Fruit fly (Drosophila melanogaster) whole organism, embryonic: ENCODE data around the gene Mst77F.

Source experiments
- Ada2b ChIP-seq: fragments of 200-800 bp; sonication (Bioruptor generic); IDR thresholded peaks from 2 replicates; pipeline ENCODE4 v1.3.6; 2022; ENCODE audit warnings: missing biosample characterization, missing genetic modification characterization
- Adf1 ChIP-seq: fragments of 200-800 bp; sonication (Bioruptor generic); IDR thresholded peaks from 2 replicates; pipeline ENCODE4 v1.3.6; 2022; ENCODE audit warnings: missing biosample characterization, missing genetic modification characterization
- Aef1 ChIP-seq: fragments of 200-800 bp; sonication (Bioruptor generic); IDR thresholded peaks from 3 replicates; pipeline ENCODE4 v1.3.6; 2022; ENCODE audit warnings: missing biosample characterization, missing genetic modification characterization
- Asciz ChIP-seq: fragments of 200-800 bp; sonication (Bioruptor generic); optimal IDR thresholded peaks from 2 replicates; lab custom pipeline; 2017; ENCODE audit warnings: missing biosample characterization, mild to moderate bottlenecking, missing genetic modification characterization, missing genetic modification reagents
- CG10274 ChIP-seq: fragments of 200-800 bp; sonication (Bioruptor generic); optimal IDR thresholded peaks from 3 replicates; lab custom pipeline; 2017; ENCODE audit warnings: missing biosample characterization, mild to moderate bottlenecking, missing genetic modification characterization
- CG10959 ChIP-seq: fragments of 200-800 bp; sonication (Bioruptor generic); IDR thresholded peaks from 2 replicates; pipeline ENCODE4 v1.3.6; 2022; ENCODE audit warnings: missing biosample characterization, missing genetic modification characterization
- CG12219 ChIP-seq: fragments of 200-800 bp; sonication (Bioruptor generic); optimal IDR thresholded peaks from 3 replicates; lab custom pipeline; 2018; ENCODE audit warnings: missing biosample characterization, mild to moderate bottlenecking, missing genetic modification characterization
- CG12236 ChIP-seq: fragments of 200-800 bp; sonication (Bioruptor generic); optimal IDR thresholded peaks from 2 replicates; lab custom pipeline; 2016; ENCODE audit warnings: missing biosample characterization, missing genetic modification characterization
- CG14050 ChIP-seq: fragments of 200-800 bp; sonication (Bioruptor generic); IDR thresholded peaks from 3 replicates; pipeline ENCODE4 v1.3.6; 2022; ENCODE audit warnings: missing biosample characterization, missing genetic modification characterization
- CG14667 ChIP-seq: fragments of 200-800 bp; sonication (Bioruptor generic); IDR thresholded peaks from 2 replicates; pipeline ENCODE4 v1.3.6; 2022; ENCODE audit warnings: missing biosample characterization, missing genetic modification characterization
- CG15073 ChIP-seq: fragments of 200-800 bp; sonication (Bioruptor generic); optimal IDR thresholded peaks from 2 replicates; lab custom pipeline; 2016; ENCODE audit warnings: missing biosample characterization, missing genetic modification characterization
- CG15514 ChIP-seq: fragments of 200-800 bp; sonication (Bioruptor generic); optimal IDR thresholded peaks from 3 replicates; lab custom pipeline; 2017; ENCODE audit warnings: missing biosample characterization, missing genetic modification characterization, mild to moderate bottlenecking, moderate library complexity, missing genetic modification reagents
- CG2712 ChIP-seq: fragments of 200-800 bp; optimal IDR thresholded peaks from 3 replicates; lab custom pipeline; 2019; ENCODE audit warnings: missing biosample characterization, mild to moderate bottlenecking, missing genetic modification characterization, moderate library complexity
- CG3847 ChIP-seq: fragments of 200-800 bp; sonication (Bioruptor generic); IDR thresholded peaks from 2 replicates; pipeline ENCODE4 v1.3.6; 2022; ENCODE audit warnings: missing biosample characterization, missing genetic modification characterization
- CG42726 ChIP-seq: fragments of 200-800 bp; sonication (Bioruptor generic); IDR thresholded peaks from 2 replicates; pipeline ENCODE4 v1.3.6; 2022; ENCODE audit warnings: missing biosample characterization, missing genetic modification characterization; ENCODE audit not compliant: partially characterized antibody
- CG4282 ChIP-seq: fragments of 200-800 bp; sonication (Bioruptor generic); optimal IDR thresholded peaks from 2 replicates; lab custom pipeline; 2016; ENCODE audit warnings: missing biosample characterization, missing genetic modification characterization
- CG7745 ChIP-seq: fragments of 200-800 bp; sonication (Bioruptor generic); optimal IDR thresholded peaks from 2 replicates; lab custom pipeline; 2018; ENCODE audit warnings: missing biosample characterization, mild to moderate bottlenecking, missing genetic modification characterization, moderate library complexity
- CG9797 ChIP-seq: fragments of 200-800 bp; sonication (Bioruptor generic); optimal IDR thresholded peaks from 3 replicates; lab custom pipeline; 2018; ENCODE audit warnings: missing biosample characterization, mild to moderate bottlenecking, missing genetic modification characterization
- Dfd ChIP-seq, 2 experiments: fragments of >200 bp; optimal IDR thresholded peaks; 2 replicates each; lab custom pipeline; 2017; ENCODE audit warnings: missing biosample characterization in 2 of 2, missing genetic modification characterization in 2 of 2
- HLH54F ChIP-seq: fragments of 200-800 bp; sonication (Bioruptor generic); optimal IDR thresholded peaks from 3 replicates; lab custom pipeline; 2016; ENCODE audit warnings: missing biosample characterization, missing genetic modification characterization
- Lim3 ChIP-seq: fragments of 200-800 bp; sonication (Bioruptor generic); IDR thresholded peaks from 2 replicates; pipeline ENCODE4 v1.3.6; 2022; ENCODE audit warnings: missing biosample characterization, missing genetic modification characterization
- Neu2 ChIP-seq: fragments of 200-800 bp; sonication (Bioruptor generic); optimal IDR thresholded peaks from 3 replicates; lab custom pipeline; 2016; ENCODE audit warnings: missing biosample characterization, missing genetic modification characterization, borderline replicate concordance
- Nf-YA ChIP-seq: fragments of 200-800 bp; sonication (Bioruptor generic); IDR thresholded peaks from 2 replicates; pipeline ENCODE4 v1.3.6; 2022; ENCODE audit warnings: missing biosample characterization, missing genetic modification characterization
- Sox100B ChIP-seq: fragments of 200-800 bp; sonication (Bioruptor generic); optimal IDR thresholded peaks from 3 replicates; lab custom pipeline; 2018; ENCODE audit warnings: missing biosample characterization, mild to moderate bottlenecking, missing genetic modification characterization
- Xbp1 ChIP-seq: fragments of 200-800 bp; sonication (Bioruptor generic); optimal IDR thresholded peaks from 3 replicates; lab custom pipeline; 2016; ENCODE audit warnings: missing biosample characterization, mild to moderate bottlenecking, missing genetic modification characterization
- al ChIP-seq: fragments of 200-800 bp; sonication (Bioruptor generic); IDR thresholded peaks from 2 replicates; pipeline ENCODE4 v1.3.6; 2022; ENCODE audit warnings: missing biosample characterization, missing genetic modification characterization
- ara ChIP-seq: fragments of 200-800 bp; sonication (Bioruptor generic); IDR thresholded peaks from 2 replicates; pipeline ENCODE4 v1.3.6; 2022; ENCODE audit warnings: missing biosample characterization, missing genetic modification characterization
- bbx ChIP-seq: fragments of 200-800 bp; sonication (Bioruptor generic); IDR thresholded peaks from 2 replicates; pipeline ENCODE4 v1.3.6; 2022; ENCODE audit warnings: missing biosample characterization, missing genetic modification characterization; ENCODE audit not compliant: partially characterized antibody
- bsh ChIP-seq, 2 experiments: fragments of 200-800 bp; sonication (Bioruptor generic); optimal IDR thresholded peaks; 2 replicates each; lab custom pipeline; 2017 to 2018; ENCODE audit warnings: mild to moderate bottlenecking in 2 of 2, missing biosample characterization in 2 of 2, missing genetic modification characterization in 2 of 2, moderate library complexity in 1 of 2
- cato ChIP-seq: fragments of 200-800 bp; sonication (Bioruptor generic); optimal IDR thresholded peaks from 2 replicates; lab custom pipeline; 2016; ENCODE audit warnings: missing biosample characterization, missing genetic modification characterization, borderline replicate concordance
- caup ChIP-seq: fragments of 200-800 bp; sonication (Bioruptor generic); optimal IDR thresholded peaks from 3 replicates; lab custom pipeline; 2017; ENCODE audit warnings: missing biosample characterization, mild to moderate bottlenecking, missing genetic modification characterization, moderate library complexity; ENCODE audit not compliant: severe bottlenecking
- chif ChIP-seq, 2 experiments: fragments of 200-800 bp; sonication (Bioruptor generic); optimal IDR thresholded peaks; 3 replicates each; lab custom pipeline; 2016; ENCODE audit warnings: missing biosample characterization in 2 of 2, missing genetic modification characterization in 2 of 2
- cwo ChIP-seq: fragments of 200-800 bp; sonication (Bioruptor generic); optimal IDR thresholded peaks from 3 replicates; lab custom pipeline; 2017; ENCODE audit warnings: missing biosample characterization, missing genetic modification characterization, mild to moderate bottlenecking, moderate library complexity, missing genetic modification reagents
- da ChIP-seq: fragments of 200-800 bp; sonication (Bioruptor generic); optimal IDR thresholded peaks from 2 replicates; lab custom pipeline; 2016; ENCODE audit warnings: missing biosample characterization, missing genetic modification characterization
- dmrt99B ChIP-seq: fragments of 200-800 bp; sonication (Bioruptor generic); optimal IDR thresholded peaks from 2 replicates; lab custom pipeline; 2018; ENCODE audit warnings: missing biosample characterization, mild to moderate bottlenecking, missing genetic modification characterization, moderate library complexity
- eyg ChIP-seq: fragments of 200-800 bp; sonication (Bioruptor generic); optimal IDR thresholded peaks from 3 replicates; lab custom pipeline; 2016; ENCODE audit warnings: missing biosample characterization, missing genetic modification characterization
- fru ChIP-seq: fragments of >200 bp; optimal IDR thresholded peaks from 2 replicates; lab custom pipeline; 2017
- ham ChIP-seq: fragments of 200-800 bp; sonication (Bioruptor generic); IDR thresholded peaks from 2 replicates; pipeline ENCODE4 v1.3.6; 2022; ENCODE audit warnings: missing biosample characterization, missing genetic modification characterization
- mam ChIP-seq: fragments of 200-800 bp; sonication (Bioruptor generic); optimal IDR thresholded peaks from 3 replicates; lab custom pipeline; 2016; ENCODE audit warnings: missing biosample characterization, missing genetic modification characterization
- nau ChIP-seq: fragments of 200-800 bp; sonication (Bioruptor generic); optimal IDR thresholded peaks from 3 replicates; lab custom pipeline; 2017; ENCODE audit warnings: missing biosample characterization, mild to moderate bottlenecking, missing genetic modification characterization, missing genetic modification reagents
- onecut ChIP-seq: fragments of 200-800 bp; sonication (Bioruptor generic); IDR thresholded peaks from 2 replicates; pipeline ENCODE4 v1.3.6; 2022; ENCODE audit warnings: missing biosample characterization, missing genetic modification characterization
- run ChIP-seq: fragments of 200-800 bp; sonication (Bioruptor generic); optimal IDR thresholded peaks from 3 replicates; lab custom pipeline; 2018; ENCODE audit warnings: missing biosample characterization, mild to moderate bottlenecking, missing genetic modification characterization
- scrt ChIP-seq: fragments of 200-800 bp; sonication (Bioruptor generic); optimal IDR thresholded peaks from 2 replicates; lab custom pipeline; 2018; ENCODE audit warnings: missing biosample characterization, mild to moderate bottlenecking, missing genetic modification characterization, moderate library complexity
- slp2 ChIP-seq: fragments of 200-800 bp; sonication (Bioruptor generic); optimal IDR thresholded peaks from 2 replicates; lab custom pipeline; 2016; ENCODE audit warnings: missing biosample characterization, missing genetic modification characterization
- sug ChIP-seq: fragments of 200-800 bp; optimal IDR thresholded peaks from 2 replicates; lab custom pipeline; 2019; ENCODE audit warnings: missing biosample characterization, mild to moderate bottlenecking, missing genetic modification characterization, moderate library complexity
- tio ChIP-seq: fragments of 200-800 bp; sonication (Bioruptor generic); optimal IDR thresholded peaks from 2 replicates; lab custom pipeline; 2017; ENCODE audit warnings: missing biosample characterization, missing genetic modification characterization, inconsistent platforms
- ttk ChIP-seq: fragments of 200-800 bp; sonication (Bioruptor generic); IDR thresholded peaks from 2 replicates; pipeline ENCODE4 v2.1.2; 2022; ENCODE audit warnings: missing biosample characterization, missing genetic modification characterization
- wor ChIP-seq: fragments of 200-800 bp; sonication (Bioruptor generic); IDR thresholded peaks from 2 replicates; pipeline ENCODE4 v1.3.6; 2022; ENCODE audit warnings: missing biosample characterization, missing genetic modification characterization
- zen2 ChIP-seq: fragments of 200-800 bp; sonication (Bioruptor generic); IDR thresholded peaks from 3 replicates; pipeline ENCODE4 v1.3.6; 2022; ENCODE audit warnings: missing biosample characterization, missing genetic modification characterization; ENCODE audit not compliant: partially characterized antibody
- zf30C ChIP-seq: fragments of 200-800 bp; sonication (Bioruptor generic); optimal IDR thresholded peaks from 3 replicates; lab custom pipeline; 2018; ENCODE audit warnings: missing biosample characterization, mild to moderate bottlenecking, missing genetic modification characterization

Mst77F gene

dm6 chr3L:20841465-20842109, 23.8 kb upstream of the Mst77F start, which contains the start of the genes CSN3 and CG11456 (continued):
- peak; percentile 59 for TF ChIP-seq bbx (GFP tag; lab: Robert Waterston, UW)
- TF ChIP-seq sug (tag; lab: Kevin White, UChicago) = no peak
- no peak for TF ChIP-seq Sox100B (GFP tag; lab: Kevin White, UChicago)
- TF ChIP-seq CG4282 = no peak
- peak; percentile 34 for TF ChIP-seq slp2
- TF ChIP-seq Dfd (GFP tag; optimal IDR thresholded peaks at IDR 0.05; lab: Kevin White, UChicago) = no peak
- TF ChIP-seq dmrt99B (tag; lab: Kevin White, UChicago) = no peak
- TF ChIP-seq chif (GFP tag; optimal IDR thresholded peaks at IDR 0.05; lab: Kevin White, UChicago) = peak; percentile 18 to 33
- TF ChIP-seq HLH54F (GFP tag; lab: Kevin White, UChicago) = peak; percentile 52
- TF ChIP-seq da (GFP tag; lab: Kevin White, UChicago) = no peak
- TF ChIP-seq bsh (GFP tag; optimal IDR thresholded peaks at IDR 0.05; lab: Kevin White, UChicago) = no peak
- no peak for TF ChIP-seq CG14667 (GFP tag; lab: Robert Waterston, UW)
- peak; percentile 65 for TF ChIP-seq CG15514
- peak; percentile 67 for TF ChIP-seq Xbp1 (GFP tag; lab: Kevin White, UChicago)
- TF ChIP-seq cato = no peak
- TF ChIP-seq caup (GFP tag; lab: Kevin White, UChicago) = peak; percentile 46
- TF ChIP-seq Lim3 (GFP tag; lab: Robert Waterston, UW) = no peak
- TF ChIP-seq nau = peak; percentile 30
- peak; percentile 38; the same call in 2 of the 3 replicates for TF ChIP-seq zen2 (GFP tag; lab: Robert Waterston, UW)
- peak; percentile 43 for TF ChIP-seq scrt (GFP tag; lab: Kevin White, UChicago)
- TF ChIP-seq Nf-YA = no peak
- no peak for TF ChIP-seq CG7745
- TF ChIP-seq tio (GFP tag; lab: Kevin White, UChicago) = no peak
- TF ChIP-seq Ada2b (GFP tag; lab: Robert Waterston, UW) = peak; percentile 39; the same call in 1 of the 2 replicates
- no peak for TF ChIP-seq CG10274 (GFP tag; lab: Kevin White, UChicago)
- TF ChIP-seq Asciz = no peak
- TF ChIP-seq CG2712 (tag; lab: Kevin White, UChicago) = no peak
- no peak for TF ChIP-seq wor (GFP tag; lab: Robert Waterston, UW)
- no peak for TF ChIP-seq run
- no peak for TF ChIP-seq cwo (GFP tag; lab: Kevin White, UChicago)
- TF ChIP-seq Adf1 (GFP tag; lab: Robert Waterston, UW) = no peak
- TF ChIP-seq ara = no peak
- no peak for TF ChIP-seq CG12236 (GFP tag; lab: Kevin White, UChicago)
- no peak for TF ChIP-seq CG42726 (GFP tag; lab: Robert Waterston, UW)
- no peak for TF ChIP-seq CG15073 (GFP tag; lab: Kevin White, UChicago)
- TF ChIP-seq mam (GFP tag; lab: Kevin White, UChicago) = peak; percentile 76
- TF ChIP-seq CG3847 (GFP tag; lab: Robert Waterston, UW) = peak; percentile 64
- no peak for TF ChIP-seq CG10959 (GFP tag; lab: Robert Waterston, UW)
- no peak for TF ChIP-seq fru (lab: Kevin White, UChicago)
- TF ChIP-seq CG9797 (GFP tag; lab: Kevin White, UChicago) = peak; percentile 19
- TF ChIP-seq ttk = peak; percentile 31; the same call in 1 of the 2 replicates
- TF ChIP-seq onecut (GFP tag; lab: Robert Waterston, UW) = peak; percentile 27
- no peak for TF ChIP-seq al (GFP tag; lab: Robert Waterston, UW)
- TF ChIP-seq ham = no peak
- no peak for TF ChIP-seq Aef1 (GFP tag; lab: Robert Waterston, UW)
- peak; percentile 0 for TF ChIP-seq Neu2 (GFP tag; lab: Kevin White, UChicago)
- no peak for TF ChIP-seq CG12219 (GFP tag; lab: Kevin White, UChicago)
- TF ChIP-seq CG14050 (GFP tag; lab: Robert Waterston, UW) = no peak
- no peak for TF ChIP-seq eyg (GFP tag; lab: Kevin White, UChicago)
- no peak for TF ChIP-seq zf30C (GFP tag; lab: Kevin White, UChicago)
